Worm (Caenorhabditis elegans) whole organism, L2 larva: ENCODE data around the gene idpb-2.

ENCODE experiments used
- ceh-82 ChIP-seq: fragments of 150-350 bp; optimal IDR thresholded peaks from 2 replicates; lab custom pipeline; 2014; ENCODE audit warnings: missing biosample characterization, missing genetic modification characterization
- elt-3 ChIP-seq: sonication (generic microtip); optimal IDR thresholded peaks from 2 replicates; lab custom pipeline; 2017; ENCODE audit warnings: missing biosample characterization, missing genetic modification characterization
- nhr-129 ChIP-seq: fragments of 150-350 bp; optimal IDR thresholded peaks from 2 replicates; lab custom pipeline; 2014; ENCODE audit warnings: missing biosample characterization, missing genetic modification characterization
- nhr-77 ChIP-seq: fragments of 150-350 bp; optimal IDR thresholded peaks from 2 replicates; lab custom pipeline; 2014; ENCODE audit warnings: missing biosample characterization, missing genetic modification characterization

- TF ChIP-seq nhr-77 (tag; lab: Kevin White, UChicago) (no peak), ceh-82 (tag; lab: Kevin White, UChicago) (no peak), nhr-129 (no peak), elt-3 (no peak)
Observed at ce11 chrII:5050776-5051175, 18.6 kb downstream of the idpb-2 start.
